Worm (Caenorhabditis elegans): Measurements from ENCODE around the gene twk-40.

The twk-40 gene

ce11 chrIII:13518437-13518836 lies 26.2 kb upstream of the twk-40 start:
- TF ChIP-seq nhr-237 (tag; optimal IDR thresholded peaks at IDR 0.05) (no peak), lsy-2 (tag; optimal IDR thresholded peaks at IDR 0.05) (no peak), nhr-6 (tag; optimal IDR thresholded peaks at IDR 0.05) (no peak), ztf-4 (tag; optimal IDR thresholded peaks at IDR 0.05) (no peak), elt-1 (tag; optimal IDR thresholded peaks at IDR 0.05) (no peak), aly-2 (tag; optimal IDR thresholded peaks at IDR 0.05) (no peak), sma-3 (GFP tag; optimal IDR thresholded peaks at IDR 0.05) (no peak), ceh-82 (tag; optimal IDR thresholded peaks at IDR 0.05) (no peak), sma-9 (GFP tag; optimal IDR thresholded peaks at IDR 0.05) (no peak), sma-9 (tag; optimal IDR thresholded peaks at IDR 0.05) (no peak), blmp-1 (tag; optimal IDR thresholded peaks at IDR 0.05; ENCODE audit: insufficient read depth) (no peak), peb-1 (tag; optimal IDR thresholded peaks at IDR 0.05) (no peak), alr-1 (tag; optimal IDR thresholded peaks at IDR 0.05) (no peak), unc-55 (GFP tag; optimal IDR thresholded peaks at IDR 0.05) (no peak), fos-1 (tag; optimal IDR thresholded peaks at IDR 0.05) (no peak), ZK546.5 (tag; optimal IDR thresholded peaks at IDR 0.05) (no peak), lin-13 (GFP tag; optimal IDR thresholded peaks at IDR 0.05) (no peak), Y55F3AM.14 (GFP tag; optimal IDR thresholded peaks at IDR 0.05) (no peak)

ce11 chrIII:13514470-13514869 lies 22.2 kb upstream of the twk-40 start, which contains the start of gene mlh-1:
mlh-1 (minus strand) TSS chrIII:13514570.
- no peak for TF ChIP-seq ztf-4 (tag; optimal IDR thresholded peaks at IDR 0.05)
- no peak for TF ChIP-seq mbf-1 (tag; optimal IDR thresholded peaks at IDR 0.05)
- no peak for TF ChIP-seq Y55F3AM.14 (GFP tag; optimal IDR thresholded peaks at IDR 0.05)
- no peak for TF ChIP-seq lsy-2 (tag; optimal IDR thresholded peaks at IDR 0.05)
- TF ChIP-seq unc-55 (GFP tag; optimal IDR thresholded peaks at IDR 0.05), result no peak
- TF ChIP-seq nhr-25 (tag; optimal IDR thresholded peaks at IDR 0.05), result no peak
- TF ChIP-seq snpc-4 (tag; optimal IDR thresholded peaks at IDR 0.05), result no peak
- TF ChIP-seq ztf-1 (GFP tag; conservative IDR thresholded peaks at IDR 0.05), result no peak
- no peak for TF ChIP-seq nhr-11 (tag; optimal IDR thresholded peaks at IDR 0.05)
- no peak for TF ChIP-seq sem-4 (tag; optimal IDR thresholded peaks at IDR 0.05)
- TF ChIP-seq aly-2 (tag; optimal IDR thresholded peaks at IDR 0.05), result no peak
- TF ChIP-seq nhr-129 (tag; optimal IDR thresholded peaks at IDR 0.05), result no peak
- no peak for TF ChIP-seq sma-9 (GFP tag; optimal IDR thresholded peaks at IDR 0.05)
- TF ChIP-seq sma-9 (tag; optimal IDR thresholded peaks at IDR 0.05), result no peak

- TF ChIP-seq zag-1 (tag; optimal IDR thresholded peaks at IDR 0.05) (no peak), unc-62 (GFP tag; optimal IDR thresholded peaks at IDR 0.05) (no peak), nhr-10 (tag; optimal IDR thresholded peaks at IDR 0.05) (no peak), gmeb-1 (tag; optimal IDR thresholded peaks at IDR 0.05) (no peak), ama-1 (optimal IDR thresholded peaks at IDR 0.05) (no peak), ztf-4 (tag; optimal IDR thresholded peaks at IDR 0.05) (no peak), R02D3.7 (tag; optimal IDR thresholded peaks at IDR 0.05) (no peak), ZK546.5 (tag; optimal IDR thresholded peaks at IDR 0.05) (no peak), mbf-1 (tag; optimal IDR thresholded peaks at IDR 0.05) (no peak), C34F6.9 (tag; optimal IDR thresholded peaks at IDR 0.05) (no peak), Y55F3AM.14 (GFP tag; optimal IDR thresholded peaks at IDR 0.05) (no peak), unc-39 (tag; optimal IDR thresholded peaks at IDR 0.05) (no peak), ztf-11 (tag; optimal IDR thresholded peaks at IDR 0.05) (no peak), sem-4 (tag; optimal IDR thresholded peaks at IDR 0.05) (no peak)
Measured at ce11 chrIII:13510753-13511152, 18.5 kb upstream of the twk-40 start.

ce11 chrIII:13505718-13506117 lies 13.4 kb upstream of the twk-40 start, which contains the start of gene T28A8.3:
T28A8.3 (plus strand) TSS chrIII:13506018.
- TF ChIP-seq crh-2 (tag; optimal IDR thresholded peaks at IDR 0.05) (no peak), zag-1 (tag; optimal IDR thresholded peaks at IDR 0.05) (no peak), skn-1 (tag; optimal IDR thresholded peaks at IDR 0.05) (no peak), egl-27 (tag; optimal IDR thresholded peaks at IDR 0.05) (no peak), ama-1 (optimal IDR thresholded peaks at IDR 0.05) (no peak), lsy-2 (tag; optimal IDR thresholded peaks at IDR 0.05) (no peak), lin-13 (GFP tag; optimal IDR thresholded peaks at IDR 0.05) (no peak), nhr-129 (tag; optimal IDR thresholded peaks at IDR 0.05) (no peak), nhr-23 (tag; optimal IDR thresholded peaks at IDR 0.05) (no peak), F13H6.1 (tag; optimal IDR thresholded peaks at IDR 0.05) (no peak), sma-9 (GFP tag; optimal IDR thresholded peaks at IDR 0.05) (no peak), sma-9 (tag; optimal IDR thresholded peaks at IDR 0.05) (no peak), unc-62 (GFP tag; optimal IDR thresholded peaks at IDR 0.05) (no peak), lin-11 (tag; optimal IDR thresholded peaks at IDR 0.05) (no peak), ZK546.5 (tag; optimal IDR thresholded peaks at IDR 0.05) (no peak), nhr-77 (tag; optimal IDR thresholded peaks at IDR 0.05) (no peak), elt-3 (tag; optimal IDR thresholded peaks at IDR 0.05) (no peak), R02D3.7 (tag; optimal IDR thresholded peaks at IDR 0.05) (no peak), ztf-4 (tag; optimal IDR thresholded peaks at IDR 0.05) (no peak), sem-4 (tag; optimal IDR thresholded peaks at IDR 0.05) (no peak), C34F6.9 (tag; optimal IDR thresholded peaks at IDR 0.05) (no peak)
